Worm (Caenorhabditis elegans) whole organism, L2 larva: ENCODE data around the gene R05A10.3.

Experiments
- C34F6.9 ChIP-seq: fragments of 150-350 bp; optimal IDR thresholded peaks from 2 replicates; lab custom pipeline; 2014; ENCODE audit warnings: missing biosample characterization, missing genetic modification characterization
- R02D3.7 ChIP-seq: fragments of 150-350 bp; optimal IDR thresholded peaks from 2 replicates; lab custom pipeline; 2014; ENCODE audit warnings: missing biosample characterization, missing genetic modification characterization
- ZK546.5 ChIP-seq: sonication (generic microtip); optimal IDR thresholded peaks from 2 replicates; lab custom pipeline; 2017; ENCODE audit warnings: missing biosample characterization, missing genetic modification characterization
- alr-1 ChIP-seq: fragments of 150-350 bp; optimal IDR thresholded peaks from 2 replicates; lab custom pipeline; 2014; ENCODE audit warnings: missing biosample characterization, missing genetic modification characterization
- ama-1 ChIP-seq: fragments of 150-350 bp; optimal IDR thresholded peaks from 2 replicates; lab custom pipeline; 2018; ENCODE audit warnings: inconsistent platforms
- blmp-1 ChIP-seq: sonication (generic microtip); optimal IDR thresholded peaks from 2 replicates; lab custom pipeline; 2017; ENCODE audit warnings: missing genetic modification characterization, mild to moderate bottlenecking, missing compliant biosample characterization, antibody characterized with exemption, moderate library complexity; ENCODE audit not compliant: insufficient read depth
- ceh-16 ChIP-seq: fragments of 150-350 bp; optimal IDR thresholded peaks from 2 replicates; lab custom pipeline; 2014; ENCODE audit warnings: missing biosample characterization, missing genetic modification characterization
- ceh-82 ChIP-seq: fragments of 150-350 bp; optimal IDR thresholded peaks from 2 replicates; lab custom pipeline; 2014; ENCODE audit warnings: missing biosample characterization, missing genetic modification characterization
- crh-2 ChIP-seq: sonication (generic microtip); optimal IDR thresholded peaks from 2 replicates; lab custom pipeline; 2017; ENCODE audit warnings: missing biosample characterization, missing genetic modification characterization
- dmd-4 ChIP-seq: sonication (generic microtip); optimal IDR thresholded peaks from 2 replicates; lab custom pipeline; 2017; ENCODE audit warnings: missing biosample characterization, missing genetic modification characterization
- egl-27 ChIP-seq: sonication (generic microtip); optimal IDR thresholded peaks from 3 replicates; lab custom pipeline; 2017; ENCODE audit warnings: missing biosample characterization, missing genetic modification reagents, missing genetic modification characterization
- elt-1 ChIP-seq: fragments of 150-350 bp; optimal IDR thresholded peaks from 2 replicates; lab custom pipeline; 2014; ENCODE audit warnings: missing biosample characterization, missing genetic modification characterization
- elt-3 ChIP-seq: sonication (generic microtip); optimal IDR thresholded peaks from 2 replicates; lab custom pipeline; 2017; ENCODE audit warnings: missing biosample characterization, missing genetic modification characterization
- fos-1 ChIP-seq: fragments of 150-350 bp; optimal IDR thresholded peaks from 2 replicates; lab custom pipeline; 2014; ENCODE audit warnings: missing biosample characterization, missing genetic modification characterization
- lin-11 ChIP-seq: fragments of 150-350 bp; sonication (generic microtip); optimal IDR thresholded peaks from 2 replicates; lab custom pipeline; 2014; ENCODE audit warnings: missing biosample characterization, missing genetic modification characterization, inconsistent platforms, mixed read lengths
- lin-13 ChIP-seq: fragments of 150-350 bp; optimal IDR thresholded peaks from 2 replicates; lab custom pipeline; 2014; ENCODE audit warnings: missing biosample characterization, missing genetic modification reagents, missing genetic modification characterization
- lin-39 ChIP-seq: fragments of 150-350 bp; optimal IDR thresholded peaks from 2 replicates; lab custom pipeline; 2014; ENCODE audit warnings: missing biosample characterization, missing genetic modification reagents, missing genetic modification characterization
- lsy-2 ChIP-seq, 2 experiments: fragments of 150-350 bp in 1 of 2; sonication (generic microtip) in 1 of 2; optimal IDR thresholded peaks; 2 replicates each; lab custom pipeline; 2014 to 2017; ENCODE audit warnings: missing biosample characterization in 2 of 2, missing genetic modification characterization in 2 of 2
- mdl-1 ChIP-seq, 2 experiments: fragments of 150-350 bp in 1 of 2; sonication (generic microtip) in 1 of 2; optimal IDR thresholded peaks; 2 replicates each; lab custom pipeline; 2017; ENCODE audit warnings: missing biosample characterization in 2 of 2, missing genetic modification characterization in 2 of 2
- nhr-10 ChIP-seq: sonication (generic microtip); optimal IDR thresholded peaks from 2 replicates; lab custom pipeline; 2017; ENCODE audit warnings: missing biosample characterization, missing genetic modification characterization
- nhr-11 ChIP-seq: fragments of 150-350 bp; optimal IDR thresholded peaks from 2 replicates; lab custom pipeline; 2014; ENCODE audit warnings: missing biosample characterization, missing genetic modification characterization
- nhr-129 ChIP-seq: fragments of 150-350 bp; optimal IDR thresholded peaks from 2 replicates; lab custom pipeline; 2014; ENCODE audit warnings: missing biosample characterization, missing genetic modification characterization
- nhr-23 ChIP-seq: fragments of 150-350 bp; optimal IDR thresholded peaks from 2 replicates; lab custom pipeline; 2014; ENCODE audit warnings: missing biosample characterization, missing genetic modification reagents, missing genetic modification characterization
- nhr-237 ChIP-seq: fragments of 150-350 bp; optimal IDR thresholded peaks from 2 replicates; lab custom pipeline; 2014; ENCODE audit warnings: missing biosample characterization, missing genetic modification characterization
- nhr-25 ChIP-seq: fragments of 150-350 bp; sonication (generic microtip); optimal IDR thresholded peaks from 3 replicates; lab custom pipeline; 2014; ENCODE audit warnings: missing biosample characterization, missing genetic modification characterization
- peb-1 ChIP-seq: fragments of 150-350 bp; optimal IDR thresholded peaks from 2 replicates; lab custom pipeline; 2014; ENCODE audit warnings: missing biosample characterization, missing genetic modification characterization
- sem-4 ChIP-seq: fragments of 150-350 bp; optimal IDR thresholded peaks from 2 replicates; lab custom pipeline; 2014; ENCODE audit warnings: missing biosample characterization, missing genetic modification reagents, missing genetic modification characterization
- skn-1 ChIP-seq: sonication (generic microtip); optimal IDR thresholded peaks from 2 replicates; lab custom pipeline; 2017; ENCODE audit warnings: missing biosample characterization, missing genetic modification characterization
- sma-3 ChIP-seq: sonication (generic microtip); optimal IDR thresholded peaks from 2 replicates; lab custom pipeline; 2016; ENCODE audit warnings: missing genetic modification reagents, missing genetic modification characterization, missing compliant biosample characterization
- sma-9 ChIP-seq, 2 experiments: fragments of 150-350 bp in 1 of 2; sonication (generic microtip) in 1 of 2; optimal IDR thresholded peaks; 2 replicates each; lab custom pipeline; 2014 to 2016; ENCODE audit warnings: missing genetic modification characterization in 2 of 2, mild to moderate bottlenecking in 1 of 2, missing biosample characterization in 1 of 2, missing compliant biosample characterization in 1 of 2, missing genetic modification reagents in 1 of 2, moderate library complexity in 1 of 2
- snpc-4 ChIP-seq: fragments of 150-350 bp; optimal IDR thresholded peaks from 2 replicates; lab custom pipeline; 2014; ENCODE audit warnings: missing biosample characterization, missing genetic modification characterization
- unc-55 ChIP-seq: fragments of 150-350 bp; sonication (generic microtip); optimal IDR thresholded peaks from 3 replicates; lab custom pipeline; 2014; ENCODE audit warnings: missing biosample characterization, missing genetic modification reagents, missing genetic modification characterization
- unc-62 ChIP-seq: fragments of 150-350 bp; optimal IDR thresholded peaks from 2 replicates; lab custom pipeline; 2014; ENCODE audit warnings: missing biosample characterization, missing genetic modification reagents, missing genetic modification characterization
- zag-1 ChIP-seq: fragments of 150-350 bp; optimal IDR thresholded peaks from 2 replicates; lab custom pipeline; 2014; ENCODE audit warnings: missing biosample characterization, missing genetic modification characterization
- ztf-11 ChIP-seq: sonication (generic microtip); optimal IDR thresholded peaks from 2 replicates; lab custom pipeline; 2017; ENCODE audit warnings: missing biosample characterization, missing genetic modification characterization

Gene R05A10.3

DNA sequence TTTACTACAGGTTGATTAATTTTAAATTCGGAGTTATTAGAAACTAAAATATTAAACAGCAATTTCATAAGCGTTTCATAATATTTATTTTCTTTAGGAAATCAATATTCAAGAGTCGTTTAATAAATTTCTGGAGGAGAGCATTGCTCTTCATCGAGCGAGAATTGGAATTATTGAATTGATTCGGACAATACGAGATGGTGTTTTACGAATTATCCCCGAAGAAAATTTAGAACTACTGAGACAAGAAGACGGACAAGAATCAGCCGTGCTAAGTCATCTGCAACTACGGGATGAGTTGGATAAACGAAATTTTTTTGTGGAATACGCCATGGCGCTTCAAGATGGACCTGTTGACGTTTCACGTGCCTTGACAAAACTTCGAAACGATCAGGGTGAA is 18.0 kb upstream of the R05A10.3 start:
- TF ChIP-seq ceh-16 (tag; lab: Kevin White, UChicago) (no peak), nhr-237 (tag; lab: Kevin White, UChicago) (no peak), ztf-11 (tag; lab: Kevin White, UChicago) (no peak), unc-55 (GFP tag; lab: Kevin White, UChicago) (no peak), egl-27 (tag; lab: Kevin White, UChicago) (no peak), skn-1 (tag; lab: Kevin White, UChicago) (no peak), ceh-82 (no peak), nhr-23 (tag; lab: Kevin White, UChicago) (no peak), lin-11 (tag; lab: Kevin White, UChicago) (no peak), snpc-4 (tag; lab: Kevin White, UChicago) (no peak)
- TF ChIP-seq, all 48 proteins: peak for 0

- no peak for TF ChIP-seq snpc-4 (tag; lab: Kevin White, UChicago)
- TF ChIP-seq sem-4 (tag; lab: Kevin White, UChicago): no peak
- no peak for TF ChIP-seq ztf-11 (tag; lab: Kevin White, UChicago)
- TF ChIP-seq dmd-4 (tag; lab: Kevin White, UChicago): no peak
- no peak for TF ChIP-seq lin-13 (GFP tag; lab: Kevin White, UChicago)
- no peak for TF ChIP-seq unc-55 (GFP tag; lab: Kevin White, UChicago)
- no peak for TF ChIP-seq elt-1 (tag; lab: Kevin White, UChicago)
- TF ChIP-seq, all 48 proteins: peak for 0
These were observed 16.9 kb upstream of the R05A10.3 start, which contains the start of gene K01G12.3 for ce11 chrIV:14193196-14193595. Gene K01G12.3, plus strand, starts transcription at chrIV:14193496.

DNA sequence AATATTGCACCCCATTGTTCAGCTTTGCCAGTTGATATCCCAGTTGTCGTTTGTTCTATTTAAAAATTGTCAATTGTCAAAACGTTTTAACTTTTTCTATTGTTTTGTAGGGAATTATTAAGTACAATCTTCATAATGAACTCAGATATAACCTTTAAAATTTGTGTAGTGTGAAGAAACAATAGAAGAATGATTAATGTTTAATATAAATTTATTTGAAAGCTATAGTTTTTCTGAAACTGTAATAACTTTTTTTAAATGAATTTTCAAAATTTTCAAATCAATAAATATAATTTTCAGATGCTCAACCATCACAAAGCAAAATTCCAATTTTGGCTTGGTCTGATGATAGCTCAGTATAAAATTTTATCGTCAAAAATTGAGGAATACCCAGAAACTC is 15.6 kb upstream of the R05A10.3 start, which contains the start of gene K01G12.22:
Gene K01G12.22, plus strand, starts transcription at position 301 of the 400 bp plus-strand sequence.
- no peak for TF ChIP-seq nhr-25 (tag; lab: Kevin White, UChicago)
- no peak for TF ChIP-seq nhr-23 (tag; lab: Kevin White, UChicago)
- TF ChIP-seq nhr-11 (tag; lab: Kevin White, UChicago): no peak
- no peak for TF ChIP-seq snpc-4 (tag; lab: Kevin White, UChicago)
- no peak for TF ChIP-seq lsy-2 (tag; optimal IDR thresholded peaks at IDR 0.05; lab: Kevin White, UChicago)
- no peak for TF ChIP-seq unc-62 (GFP tag; lab: Kevin White, UChicago)
- no peak for TF ChIP-seq fos-1 (tag; lab: Kevin White, UChicago)
- TF ChIP-seq ama-1: no peak
- no peak for TF ChIP-seq peb-1 (tag; lab: Kevin White, UChicago)
- TF ChIP-seq C34F6.9 (tag; lab: Kevin White, UChicago): no peak
- no peak for TF ChIP-seq unc-55 (GFP tag; lab: Kevin White, UChicago)
- no peak for TF ChIP-seq sma-3 (GFP tag; lab: Kevin White, UChicago)
- no peak for TF ChIP-seq sem-4 (tag; lab: Kevin White, UChicago)
- TF ChIP-seq sma-9 (GFP tag; optimal IDR thresholded peaks at IDR 0.05; lab: Kevin White, UChicago): no peak
- TF ChIP-seq sma-9 (tag; optimal IDR thresholded peaks at IDR 0.05; lab: Kevin White, UChicago): no peak
- no peak for TF ChIP-seq ztf-11 (tag; lab: Kevin White, UChicago)

DNA sequence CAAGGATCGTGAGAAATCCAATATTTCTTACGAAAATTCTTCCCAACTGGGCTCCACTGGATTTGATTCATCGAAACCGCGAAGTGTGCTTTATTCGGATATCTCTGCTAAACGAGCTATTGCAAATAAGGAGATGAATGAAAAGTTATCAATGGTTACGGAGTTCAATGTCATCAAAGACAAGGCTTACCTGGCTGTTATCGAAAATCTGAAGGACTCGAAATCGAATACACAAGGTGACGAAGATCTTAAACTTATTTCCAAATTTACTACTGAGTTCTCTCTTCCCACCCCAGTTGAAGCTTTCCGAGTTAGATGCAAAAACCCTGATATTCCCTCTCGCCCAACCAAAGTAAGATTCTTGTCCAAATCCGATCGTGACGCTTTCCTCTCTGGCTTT is 10.0 kb upstream of the R05A10.3 start:
- no peak for TF ChIP-seq nhr-23 (tag; lab: Kevin White, UChicago)
- no peak for TF ChIP-seq ceh-16 (tag; lab: Kevin White, UChicago)
- TF ChIP-seq R02D3.7 (tag; lab: Kevin White, UChicago): no peak
- no peak for TF ChIP-seq elt-1 (tag; lab: Kevin White, UChicago)
- no peak for TF ChIP-seq unc-62 (GFP tag; lab: Kevin White, UChicago)
- TF ChIP-seq, all 48 proteins: peak for 0

ce11 chrIV:14182077-14182476 is 5.8 kb upstream of the R05A10.3 start, which contains the start of gene R05A10.1:
Gene R05A10.1, plus strand, starts transcription at chrIV:14182377.
- TF ChIP-seq mdl-1 (tag; optimal IDR thresholded peaks at IDR 0.05; lab: Kevin White, UChicago): no peak
- no peak for TF ChIP-seq alr-1 (tag; lab: Kevin White, UChicago)
- TF ChIP-seq dmd-4 (tag; lab: Kevin White, UChicago): no peak
- TF ChIP-seq R02D3.7 (tag; lab: Kevin White, UChicago): no peak
- no peak for TF ChIP-seq ZK546.5 (tag; lab: Kevin White, UChicago)

DNA sequence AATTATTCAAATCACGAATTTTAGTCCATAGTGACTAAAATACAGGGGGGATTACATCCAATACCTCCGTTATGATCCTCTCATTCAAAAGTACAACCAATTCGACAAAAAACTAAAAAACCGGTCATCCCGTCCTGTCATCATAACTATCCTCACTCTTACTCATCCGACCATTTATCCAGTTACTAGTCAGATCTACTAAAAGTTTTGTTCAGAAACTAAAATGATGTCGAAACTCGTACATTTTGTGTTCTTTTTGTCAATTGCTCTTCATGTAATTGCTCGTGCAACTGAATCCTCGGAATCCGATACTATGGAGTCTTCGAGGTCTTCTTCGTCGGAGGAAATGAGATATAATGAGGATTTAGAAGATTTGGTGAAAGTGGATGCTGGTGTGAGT is 785 bp upstream of the R05A10.3 start, which contains the start of gene R05A10.2:
Gene R05A10.2, plus strand, starts transcription at position 214 of the 400 bp plus-strand sequence.
- TF ChIP-seq zag-1 (tag; lab: Kevin White, UChicago) (no peak), crh-2 (tag; lab: Kevin White, UChicago) (no peak), snpc-4 (tag; lab: Kevin White, UChicago) (no peak), sma-9 (GFP tag; optimal IDR thresholded peaks at IDR 0.05; lab: Kevin White, UChicago) (no peak), sma-9 (tag; optimal IDR thresholded peaks at IDR 0.05; lab: Kevin White, UChicago) (no peak), nhr-237 (tag; lab: Kevin White, UChicago) (no peak), elt-3 (tag; lab: Kevin White, UChicago) (no peak), lin-13 (GFP tag; lab: Kevin White, UChicago) (no peak), dmd-4 (tag; lab: Kevin White, UChicago) (no peak), egl-27 (tag; lab: Kevin White, UChicago) (no peak), lin-39 (tag; lab: Kevin White, UChicago) (no peak), ceh-16 (tag; lab: Kevin White, UChicago) (no peak), alr-1 (tag; lab: Kevin White, UChicago) (no peak), nhr-25 (tag; lab: Kevin White, UChicago) (no peak), nhr-10 (tag; lab: Kevin White, UChicago) (no peak), nhr-129 (tag; lab: Kevin White, UChicago) (no peak), ama-1 (no peak), peb-1 (tag; lab: Kevin White, UChicago) (no peak), blmp-1 (tag; lab: Kevin White, UChicago) (no peak), mdl-1 (tag; optimal IDR thresholded peaks at IDR 0.05; lab: Kevin White, UChicago) (no peak), sma-3 (GFP tag; lab: Kevin White, UChicago) (no peak)
